Worm (Caenorhabditis elegans) whole organism, L4/young adult: ENCODE data around the gene tmem-131.

Experiments
- W03F9.2 ChIP-seq: fragments of 150-350 bp; optimal IDR thresholded peaks from 2 replicates; lab custom pipeline; 2014; ENCODE audit warnings: missing biosample characterization, missing genetic modification characterization
- him-1 ChIP-seq: sonication (generic microtip); optimal IDR thresholded peaks from 2 replicates; lab custom pipeline; 2016; ENCODE audit warnings: missing genotype, missing genetic modification reagents, missing genetic modification characterization, missing compliant biosample characterization

ce11 chrIII:5010723-5011122 lies 12.8 kb upstream of the tmem-131 start:
- TF ChIP-seq him-1 (tag; lab: Kevin White, UChicago) (no peak), W03F9.2 (tag; lab: Kevin White, UChicago) (no peak)
